Fruit fly (Drosophila melanogaster): ENCODE results near the gene wol.

wol gene

dm6 chr2L:8277561-8278201 lies 25.1 kb downstream of the wol start (continued):
- TF ChIP-seq CG30020 (tag; optimal IDR thresholded peaks at IDR 0.05) (peak; percentile 67), wek (GFP tag; optimal IDR thresholded peaks at IDR 0.05) (peak; percentile 71), Chrac-16 (GFP tag; optimal IDR thresholded peaks at IDR 0.05) (peak; percentile 98), CG13775 (GFP tag; optimal IDR thresholded peaks at IDR 0.05) (peak; percentile 97), Abd-B (GFP tag; optimal IDR thresholded peaks at IDR 0.05) (peak; percentile 93), Dfd (GFP tag; optimal IDR thresholded peaks at IDR 0.05) (no peak), Nf-YB (GFP tag; optimal IDR thresholded peaks at IDR 0.05) (peak; percentile 89), CG15479 (GFP tag; optimal IDR thresholded peaks at IDR 0.05) (peak; percentile 79), Adf1 (GFP tag; IDR thresholded peaks at IDR 0.05) (peak; percentile 79)

DNA sequence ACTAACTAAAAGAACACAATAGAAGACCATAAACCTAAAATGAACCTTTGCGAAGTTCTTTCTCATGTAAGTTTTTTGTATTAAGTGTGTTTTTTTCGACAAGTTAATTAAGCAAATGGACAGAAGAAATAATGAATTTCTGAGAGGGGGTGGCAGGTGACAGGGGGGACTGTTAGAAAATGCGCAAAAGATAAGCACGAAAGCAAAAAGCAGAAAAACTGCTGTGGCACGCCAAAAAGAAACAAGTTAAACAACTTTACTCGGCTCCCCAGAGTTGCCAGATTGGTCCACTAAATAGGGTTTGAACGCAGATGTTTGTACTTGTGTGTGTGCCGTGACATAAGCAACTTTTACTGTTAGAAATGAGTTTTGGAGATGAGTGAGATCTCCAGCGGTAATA lies 25.9 kb downstream of the wol start:
- no peak for TF ChIP-seq gce (GFP tag; IDR thresholded peaks at IDR 0.05)
- no peak for TF ChIP-seq ab (GFP tag; optimal IDR thresholded peaks at IDR 0.05)
- TF ChIP-seq CG3838 (GFP tag; optimal IDR thresholded peaks at IDR 0.05) = no peak
- TF ChIP-seq HLH3B (GFP tag; IDR thresholded peaks at IDR 0.05) = no peak
- no peak for TF ChIP-seq Atf3 (GFP tag; optimal IDR thresholded peaks at IDR 0.05)
- no peak for TF ChIP-seq Gsc (GFP tag; IDR thresholded peaks at IDR 0.05)
- TF ChIP-seq Pdp1 (GFP tag; optimal IDR thresholded peaks at IDR 0.05) = peak in 1 of 2 experiments; percentile 66
- no peak for TF ChIP-seq PHDP (tag; optimal IDR thresholded peaks at IDR 0.05)
- TF ChIP-seq CG17359 (tag; optimal IDR thresholded peaks at IDR 0.05) = no peak
- TF ChIP-seq CG10654 (GFP tag; optimal IDR thresholded peaks at IDR 0.05) = no peak
- no peak for TF ChIP-seq CG8924 (tag; optimal IDR thresholded peaks at IDR 0.05)
- no peak for TF ChIP-seq Hey (tag; optimal IDR thresholded peaks at IDR 0.05)
- TF ChIP-seq CG5953 (GFP tag; IDR thresholded peaks at IDR 0.05) = no peak
- TF ChIP-seq Atf-2 (GFP tag; optimal IDR thresholded peaks at IDR 0.05) = no peak
- TF ChIP-seq btn (GFP tag; optimal IDR thresholded peaks at IDR 0.05) = no peak
- peak; percentile 61 for TF ChIP-seq crol (GFP tag; IDR thresholded peaks at IDR 0.05)
- peak; percentile 61 for TF ChIP-seq CG13894 (tag; optimal IDR thresholded peaks at IDR 0.05)
- no peak for TF ChIP-seq cwo (GFP tag; optimal IDR thresholded peaks at IDR 0.05)
- TF ChIP-seq jumu (GFP tag; optimal IDR thresholded peaks at IDR 0.05) = no peak
- TF ChIP-seq CG8944 (GFP tag; optimal IDR thresholded peaks at IDR 0.05) = no peak
- no peak for TF ChIP-seq en (GFP tag; optimal IDR thresholded peaks at IDR 0.05)
- TF ChIP-seq CG12769 (tag; optimal IDR thresholded peaks at IDR 0.05) = peak; percentile 11
- no peak for TF ChIP-seq Sry-β (GFP tag; optimal IDR thresholded peaks at IDR 0.05)
- no peak for TF ChIP-seq CG6254 (GFP tag; optimal IDR thresholded peaks at IDR 0.05)
- no peak for TF ChIP-seq CG10147 (GFP tag; optimal IDR thresholded peaks at IDR 0.05)
- TF ChIP-seq phol (tag; optimal IDR thresholded peaks at IDR 0.05) = no peak
- TF ChIP-seq CG6813 (GFP tag; optimal IDR thresholded peaks at IDR 0.05) = no peak
- TF ChIP-seq chinmo (GFP tag; IDR thresholded peaks at IDR 0.05; ENCODE audit: partially characterized antibody) = peak; percentile 62; the same call in 1 of the 4 replicates
- TF ChIP-seq ato (GFP tag; IDR thresholded peaks at IDR 0.05; ENCODE audit: partially characterized antibody) = no peak
- no peak for TF ChIP-seq ac (GFP tag; optimal IDR thresholded peaks at IDR 0.05)
- TF ChIP-seq CG8765 (GFP tag; IDR thresholded peaks at IDR 0.05) = no peak
- TF ChIP-seq odd (GFP tag; optimal IDR thresholded peaks at IDR 0.05) = no peak
- no peak for TF ChIP-seq CG8281 (tag; optimal IDR thresholded peaks at IDR 0.05)
- no peak for TF ChIP-seq CG2202 (tag; optimal IDR thresholded peaks at IDR 0.05)
- no peak for TF ChIP-seq CG2678 (tag; optimal IDR thresholded peaks at IDR 0.05)
- TF ChIP-seq BtbVII (GFP tag; optimal IDR thresholded peaks at IDR 0.05) = no peak
- TF ChIP-seq Tbp (GFP tag; optimal IDR thresholded peaks at IDR 0.05) = no peak
- TF ChIP-seq CG15696 (tag; optimal IDR thresholded peaks at IDR 0.05) = no peak
- no peak for TF ChIP-seq CG17385 (GFP tag; optimal IDR thresholded peaks at IDR 0.05)
- TF ChIP-seq CG31365 (tag; optimal IDR thresholded peaks at IDR 0.05) = no peak
